Worm (Caenorhabditis elegans) whole organism, mixed stage, embryonic: Measurements from ENCODE around the gene F53F4.15.

ENCODE experiments used
- M03D4.4 ChIP-seq: sonication (generic microtip); optimal IDR thresholded peaks from 2 replicates; lab custom pipeline; 2017; ENCODE audit warnings: mild to moderate bottlenecking, missing genetic modification characterization, missing compliant biosample characterization
- bed-3 ChIP-seq: fragments of 200-800 bp; sonication (Bioruptor generic); optimal IDR thresholded peaks from 3 replicates; lab custom pipeline; 2018; ENCODE audit warnings: mild to moderate bottlenecking, missing genetic modification characterization, moderate library complexity, missing compliant biosample characterization
- blmp-1 ChIP-seq: fragments of 150-350 bp; optimal IDR thresholded peaks from 2 replicates; lab custom pipeline; 2014; ENCODE audit warnings: missing biosample characterization, missing genetic modification characterization
- ceh-43 ChIP-seq: fragments of 200-800 bp; sonication (Bioruptor generic); optimal IDR thresholded peaks from 2 replicates; lab custom pipeline; 2018; ENCODE audit warnings: mild to moderate bottlenecking, missing genetic modification characterization, moderate library complexity, missing compliant biosample characterization
- ceh-83 ChIP-seq: fragments of 200-800 bp; sonication (Bioruptor generic); optimal IDR thresholded peaks from 2 replicates; lab custom pipeline; 2018; ENCODE audit warnings: mild to moderate bottlenecking, missing genetic modification characterization, missing compliant biosample characterization
- ces-1 ChIP-seq: fragments of 150-350 bp; optimal IDR thresholded peaks from 2 replicates; lab custom pipeline; 2014; ENCODE audit warnings: missing biosample characterization, missing genetic modification reagents, missing genetic modification characterization
- cnd-1 ChIP-seq: fragments of 200-800 bp; sonication (Bioruptor generic); optimal IDR thresholded peaks from 2 replicates; lab custom pipeline; 2018; ENCODE audit warnings: mild to moderate bottlenecking, missing genetic modification characterization, missing compliant biosample characterization
- drap-1 ChIP-seq: fragments of 200-800 bp; sonication (Bioruptor generic); optimal IDR thresholded peaks from 3 replicates; lab custom pipeline; 2018; ENCODE audit warnings: mild to moderate bottlenecking, missing genetic modification characterization, missing compliant biosample characterization
- elt-3 ChIP-seq: fragments of 150-350 bp; optimal IDR thresholded peaks from 2 replicates; lab custom pipeline; 2014; ENCODE audit warnings: missing biosample characterization, missing genetic modification characterization
- flh-1 ChIP-seq: fragments of 200-800 bp; sonication (Bioruptor generic); optimal IDR thresholded peaks from 2 replicates; lab custom pipeline; 2018; ENCODE audit warnings: mild to moderate bottlenecking, missing genetic modification characterization, moderate library complexity, missing compliant biosample characterization
- ham-2 ChIP-seq: fragments of 200-800 bp; sonication (Bioruptor generic); optimal IDR thresholded peaks from 2 replicates; lab custom pipeline; 2018; ENCODE audit warnings: mild to moderate bottlenecking, missing genetic modification characterization, missing compliant biosample characterization
- hlh-1 ChIP-seq: fragments of 150-350 bp; optimal IDR thresholded peaks from 2 replicates; lab custom pipeline; 2014; ENCODE audit warnings: missing biosample characterization, missing genetic modification reagents, missing genetic modification characterization
- lin-13 ChIP-seq: fragments of 150-350 bp; optimal IDR thresholded peaks from 2 replicates; lab custom pipeline; 2014; ENCODE audit warnings: missing biosample characterization, missing genetic modification characterization
- lin-32 ChIP-seq: fragments of 200-800 bp; sonication (Bioruptor generic); optimal IDR thresholded peaks from 2 replicates; lab custom pipeline; 2018; ENCODE audit warnings: mild to moderate bottlenecking, missing genetic modification characterization, missing compliant biosample characterization
- mab-5 ChIP-seq: fragments of 150-350 bp; optimal IDR thresholded peaks from 2 replicates; lab custom pipeline; 2014; ENCODE audit warnings: missing biosample characterization, missing genetic modification characterization
- mls-2 ChIP-seq: sonication (generic microtip); optimal IDR thresholded peaks from 2 replicates; lab custom pipeline; 2016; ENCODE audit warnings: mild to moderate bottlenecking, missing genetic modification characterization, moderate library complexity, missing compliant biosample characterization
- nhr-2 ChIP-seq: fragments of 150-350 bp; optimal IDR thresholded peaks from 2 replicates; lab custom pipeline; 2014; ENCODE audit warnings: missing biosample characterization, missing genetic modification characterization
- nhr-237 ChIP-seq: fragments of 150-350 bp; optimal IDR thresholded peaks from 2 replicates; lab custom pipeline; 2014; ENCODE audit warnings: missing biosample characterization, missing genetic modification characterization
- nhr-28 ChIP-seq: fragments of 150-350 bp; optimal IDR thresholded peaks from 2 replicates; lab custom pipeline; 2014; ENCODE audit warnings: missing biosample characterization, missing genetic modification characterization
- pha-4 ChIP-seq: fragments of 150-350 bp; optimal IDR thresholded peaks from 2 replicates; lab custom pipeline; 2018; ENCODE audit warnings: missing biosample characterization, missing genetic modification reagents, missing genetic modification characterization
- sem-2 ChIP-seq: fragments of 200-800 bp; sonication (Bioruptor generic); optimal IDR thresholded peaks from 2 replicates; lab custom pipeline; 2018; ENCODE audit warnings: mild to moderate bottlenecking, missing genetic modification characterization, missing compliant biosample characterization
- snpc-4 ChIP-seq: fragments of 150-350 bp; optimal IDR thresholded peaks from 2 replicates; lab custom pipeline; 2014; ENCODE audit warnings: missing biosample characterization, missing genetic modification characterization
- tbx-8 ChIP-seq: fragments of 200-800 bp; sonication (Bioruptor generic); optimal IDR thresholded peaks from 2 replicates; lab custom pipeline; 2018; ENCODE audit warnings: mild to moderate bottlenecking, missing genetic modification characterization, moderate library complexity, missing compliant biosample characterization
- unc-120 ChIP-seq: sonication (generic microtip); optimal IDR thresholded peaks from 2 replicates; lab custom pipeline; 2017; ENCODE audit warnings: missing genetic modification characterization, missing compliant biosample characterization; ENCODE audit not compliant: poor library complexity, severe bottlenecking
- unc-39 ChIP-seq: fragments of 150-350 bp; optimal IDR thresholded peaks from 2 replicates; lab custom pipeline; 2014; ENCODE audit warnings: missing biosample characterization, missing genetic modification characterization
- unc-62 ChIP-seq: fragments of 150-350 bp; optimal IDR thresholded peaks from 2 replicates; lab custom pipeline; 2014; ENCODE audit warnings: missing biosample characterization, missing genetic modification reagents, missing genetic modification characterization
- zip-8 ChIP-seq: fragments of 150-350 bp; optimal IDR thresholded peaks from 2 replicates; lab custom pipeline; 2014; ENCODE audit warnings: missing biosample characterization, missing genetic modification characterization
- ztf-11 ChIP-seq: fragments of 150-350 bp; optimal IDR thresholded peaks from 2 replicates; lab custom pipeline; 2014; ENCODE audit warnings: missing biosample characterization, missing genetic modification characterization

The F53F4.15 gene

ce11 chrV:13613870-13614269, 6.9 kb upstream of the F53F4.15 start, which contains the start of gene F53F4.7:
Gene F53F4.7 (minus strand): TSS chrV:13613970.
- TF ChIP-seq nhr-2 (tag; lab: Kevin White, UChicago): no peak

DNA sequence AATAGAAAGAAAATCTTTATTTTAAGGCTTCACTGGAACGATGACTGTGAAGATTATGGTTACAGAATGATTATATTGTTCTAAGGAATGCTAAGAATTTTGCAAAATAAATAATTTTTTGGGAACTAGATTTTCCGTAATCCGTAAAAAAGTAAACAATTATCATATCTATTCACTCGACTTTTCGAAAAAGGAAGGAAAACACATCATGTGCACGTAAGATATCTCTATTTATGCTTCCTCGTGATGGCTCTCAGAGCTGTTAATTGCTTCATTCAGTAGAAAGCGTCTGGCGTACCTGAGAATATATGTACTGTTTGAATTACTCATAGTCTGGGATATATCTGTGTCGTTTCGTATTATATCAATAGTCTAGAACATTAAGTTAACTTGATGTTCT, 1.0 kb upstream of the F53F4.15 start, which contains the start of gene srd-11:
Gene srd-11 (minus strand): TSS at position 101 of the 400 bp plus-strand sequence.
- no peak for TF ChIP-seq blmp-1 (tag; lab: Kevin White, UChicago)
- TF ChIP-seq unc-62 (GFP tag; lab: Kevin White, UChicago): no peak
- TF ChIP-seq nhr-28 (tag; lab: Kevin White, UChicago): no peak
- no peak for TF ChIP-seq hlh-1
- no peak for TF ChIP-seq ham-2 (GFP tag; lab: Kevin White, UChicago)
- TF ChIP-seq lin-32 (GFP tag; lab: Kevin White, UChicago): no peak
- TF ChIP-seq ztf-11 (tag; lab: Kevin White, UChicago): no peak
- no peak for TF ChIP-seq sem-2 (GFP tag; lab: Kevin White, UChicago)
- TF ChIP-seq bed-3 (GFP tag; lab: Kevin White, UChicago): no peak
- TF ChIP-seq drap-1: no peak

ce11 chrV:13621720-13622119, 944 bp downstream of the F53F4.15 start, which contains the start of gene F53F4.16:
Gene F53F4.16 (minus strand): TSS chrV:13621820.
- TF ChIP-seq tbx-8 (no peak), unc-39 (tag; lab: Kevin White, UChicago) (no peak), flh-1 (GFP tag; lab: Kevin White, UChicago) (no peak), elt-3 (no peak), ceh-43 (GFP tag; lab: Kevin White, UChicago) (no peak), lin-32 (GFP tag; lab: Kevin White, UChicago) (no peak), mls-2 (tag; lab: Kevin White, UChicago) (no peak)

- TF ChIP-seq nhr-2 (tag; lab: Kevin White, UChicago) (no peak), zip-8 (no peak), unc-62 (GFP tag; lab: Kevin White, UChicago) (no peak), blmp-1 (tag; lab: Kevin White, UChicago) (no peak), cnd-1 (tag; lab: Kevin White, UChicago) (no peak), lin-13 (tag; lab: Kevin White, UChicago) (no peak), pha-4 (tag; lab: Kevin White, UChicago) (no peak), ceh-43 (GFP tag; lab: Kevin White, UChicago) (no peak), unc-120 (tag; lab: Kevin White, UChicago) (no peak), hlh-1 (no peak), nhr-28 (tag; lab: Kevin White, UChicago) (no peak), ceh-83 (GFP tag; lab: Kevin White, UChicago) (no peak), M03D4.4 (tag; lab: Kevin White, UChicago) (no peak), bed-3 (GFP tag; lab: Kevin White, UChicago) (no peak)
Measured at ce11 chrV:13624424-13624823, 3.6 kb downstream of the F53F4.15 start, which contains the start of gene F53F4.11. Gene F53F4.11 (minus strand): TSS chrV:13624524.

ce11 chrV:13625517-13626097, 4.8 kb downstream of the F53F4.15 start, which contains the start of the genes nduv-2 and F53F4.12:
Gene nduv-2 (minus strand): TSS chrV:13625567.
Gene F53F4.12 (plus strand): TSS chrV:13626047.
- TF ChIP-seq nhr-28 (tag; lab: Kevin White, UChicago) (no peak), mab-5 (no peak), unc-62 (GFP tag; lab: Kevin White, UChicago) (no peak), ztf-11 (tag; lab: Kevin White, UChicago) (no peak), bed-3 (GFP tag; lab: Kevin White, UChicago) (no peak), nhr-237 (tag; lab: Kevin White, UChicago) (no peak), ceh-43 (GFP tag; lab: Kevin White, UChicago) (no peak), snpc-4 (tag; lab: Kevin White, UChicago) (no peak)

- TF ChIP-seq ces-1 (GFP tag; lab: Kevin White, UChicago): peak; percentile 82
- TF ChIP-seq M03D4.4 (tag; lab: Kevin White, UChicago): no peak
- TF ChIP-seq, all 35 proteins: peak for 1
Measured at ce11 chrV:13627103-13627623, 6.4 kb downstream of the F53F4.15 start, which contains the start of gene sde-2. Gene sde-2 (plus strand): TSS chrV:13627573.
